Worm (Caenorhabditis elegans): ENCODE measurements around the gene srg-67.
A peak's percentile ranks its signal among the peaks of the same experiment; 100 is the strongest.

The srg-67 gene

ce11 chrV:5504807-5505442 is 42.1 kb upstream of the srg-67 start, which contains the start of the genes dnj-19 and nhr-47 (continued):
- no peak for TF ChIP-seq R02D3.7 (tag; optimal IDR thresholded peaks at IDR 0.05)
- peak; percentile 91 for TF ChIP-seq lin-38 (GFP tag; IDR thresholded peaks at IDR 0.05)
- peak; percentile 96 for TF ChIP-seq rbr-2 (tag; optimal IDR thresholded peaks at IDR 0.05)
- peak; percentile 63 for TF ChIP-seq vab-7 (GFP tag; IDR thresholded peaks at IDR 0.05)
- TF ChIP-seq daf-8 (GFP tag; IDR thresholded peaks at IDR 0.05): no peak
- no peak for TF ChIP-seq madf-5 (GFP tag; IDR thresholded peaks at IDR 0.05)
- TF ChIP-seq unc-62 (GFP tag; optimal IDR thresholded peaks at IDR 0.05 in 1 of 2): peak in 1 of 2 experiments; percentile 98
- no peak for TF ChIP-seq unc-62 (tag; optimal IDR thresholded peaks at IDR 0.05)
- no peak for TF ChIP-seq ces-1 (GFP tag; optimal IDR thresholded peaks at IDR 0.05)
- no peak for TF ChIP-seq lin-15B (tag; optimal IDR thresholded peaks at IDR 0.05)
- TF ChIP-seq egl-27 (tag; optimal IDR thresholded peaks at IDR 0.05): no peak
- TF ChIP-seq Y75B8A.6 (GFP tag; IDR thresholded peaks at IDR 0.05): no peak
- TF ChIP-seq ceh-20 (GFP tag; IDR thresholded peaks at IDR 0.05): peak; percentile 94
- no peak for TF ChIP-seq nhr-41 (GFP tag; IDR thresholded peaks at IDR 0.05)
- TF ChIP-seq nhr-237 (tag; optimal IDR thresholded peaks at IDR 0.05): no peak
- TF ChIP-seq T26A8.4 (GFP tag; IDR thresholded peaks at IDR 0.05): peak; percentile 96
- TF ChIP-seq zip-2 (tag; optimal IDR thresholded peaks at IDR 0.05): peak; percentile 56
- peak; percentile 66 for TF ChIP-seq unc-130 (GFP tag; optimal IDR thresholded peaks at IDR 0.05)
- TF ChIP-seq dmd-8 (GFP tag; IDR thresholded peaks at IDR 0.05): peak; percentile 64; the same call in 1 of the 2 replicates
- peak; percentile 76 for TF ChIP-seq nhr-25 (tag; optimal IDR thresholded peaks at IDR 0.05; ENCODE audit: borderline replicate concordance, insufficient read depth)
- TF ChIP-seq aha-1 (tag): peak; percentile 99
- no peak for TF ChIP-seq ceh-28 (tag; optimal IDR thresholded peaks at IDR 0.05)
- peak; percentile 52 for TF ChIP-seq nhr-6 (tag; optimal IDR thresholded peaks at IDR 0.05)
- peak; percentile 91 for TF ChIP-seq F37D6.2 (tag; optimal IDR thresholded peaks at IDR 0.05)
- peak in 1 of 2 experiments; percentile 66 for TF ChIP-seq daf-16 (GFP tag; optimal IDR thresholded peaks at IDR 0.05)
- TF ChIP-seq daf-16 (tag; optimal IDR thresholded peaks at IDR 0.05): peak; percentile 73
- peak; percentile 95 for TF ChIP-seq hmg-1.1 (GFP tag; IDR thresholded peaks at IDR 0.05)
- TF ChIP-seq duxl-1 (tag; optimal IDR thresholded peaks at IDR 0.05; ENCODE audit: poor library complexity): peak; percentile 82
- no peak for TF ChIP-seq ceh-32 (tag; optimal IDR thresholded peaks at IDR 0.05; ENCODE audit: poor library complexity)
- TF ChIP-seq zip-11 (GFP tag; IDR thresholded peaks at IDR 0.05): no peak
- TF ChIP-seq lim-7 (GFP tag; IDR thresholded peaks at IDR 0.05): no peak
- peak; percentile 88 for TF ChIP-seq zfp-3 (GFP tag; conservative IDR thresholded peaks at IDR 0.05)
- no peak for TF ChIP-seq pqm-1 (tag; optimal IDR thresholded peaks at IDR 0.05)
- TF ChIP-seq php-3 (GFP tag; IDR thresholded peaks at IDR 0.05): peak; percentile 71; the same call in 1 of the 2 replicates
- no peak for TF ChIP-seq nhr-10 (tag; optimal IDR thresholded peaks at IDR 0.05)
- TF ChIP-seq fos-1 (tag; optimal IDR thresholded peaks at IDR 0.05): no peak
- TF ChIP-seq D1046.2 (GFP tag; IDR thresholded peaks at IDR 0.05): no peak
- TF ChIP-seq mdl-1 (tag; optimal IDR thresholded peaks at IDR 0.05): peak in 1 of 2 experiments; percentile 52
- TF ChIP-seq saeg-2 (GFP tag; IDR thresholded peaks at IDR 0.05): peak; percentile 83
- TF ChIP-seq F49E8.2 (tag; optimal IDR thresholded peaks at IDR 0.05; ENCODE audit: borderline replicate concordance): peak; percentile 48
- no peak for TF ChIP-seq attf-4 (tag; optimal IDR thresholded peaks at IDR 0.05)
- TF ChIP-seq ZK337.2 (GFP tag; IDR thresholded peaks at IDR 0.05): no peak
- peak; percentile 18 for TF ChIP-seq zfp-2 (tag; optimal IDR thresholded peaks at IDR 0.05)
- TF ChIP-seq lin-39 (tag; optimal IDR thresholded peaks at IDR 0.05): no peak
- peak; percentile 90 for TF ChIP-seq spr-3 (GFP tag; optimal IDR thresholded peaks at IDR 0.05)
- TF ChIP-seq mes-2 (tag; optimal IDR thresholded peaks at IDR 0.05; ENCODE audit: poor library complexity, severe bottlenecking): peak; percentile 90
- TF ChIP-seq ceh-82 (tag; optimal IDR thresholded peaks at IDR 0.05): no peak
- TF ChIP-seq mxl-2 (GFP tag; conservative IDR thresholded peaks at IDR 0.05): no peak
- peak; percentile 81 for TF ChIP-seq arid-1 (GFP tag; conservative IDR thresholded peaks at IDR 0.05)
- peak; percentile 93 for TF ChIP-seq hlh-11 (tag; optimal IDR thresholded peaks at IDR 0.05)
- TF ChIP-seq zag-1 (tag; optimal IDR thresholded peaks at IDR 0.05): no peak

Measured in whole organism, L4 larva.